Fruit fly (Drosophila melanogaster) whole organism, embryonic: Measurements from ENCODE around the gene rno.
A peak's percentile ranks its signal among the peaks of the same experiment; 100 is the strongest.

Experiments used
- CG10366 ChIP-seq: fragments of 200-800 bp; sonication (Bioruptor generic); IDR thresholded peaks from 2 replicates; pipeline ENCODE4 v1.3.6; 2022; ENCODE audit warnings: missing biosample characterization, missing genetic modification characterization
- CG10959 ChIP-seq: fragments of 200-800 bp; sonication (Bioruptor generic); IDR thresholded peaks from 2 replicates; pipeline ENCODE4 v1.3.6; 2022; ENCODE audit warnings: missing biosample characterization, missing genetic modification characterization
- CG12769 ChIP-seq: fragments of 200-800 bp; sonication (Bioruptor generic); optimal IDR thresholded peaks from 2 replicates; lab custom pipeline; 2019; ENCODE audit warnings: missing biosample characterization, mild to moderate bottlenecking, missing genetic modification characterization, moderate library complexity
- CG13123 ChIP-seq: fragments of 200-800 bp; sonication (Bioruptor generic); optimal IDR thresholded peaks from 2 replicates; lab custom pipeline; 2016; ENCODE audit warnings: missing biosample characterization, missing genetic modification characterization
- CG14441 ChIP-seq: fragments of 200-800 bp; sonication (Bioruptor generic); IDR thresholded peaks from 2 replicates; pipeline ENCODE4 v1.3.6; 2022; ENCODE audit warnings: missing biosample characterization, missing genetic modification characterization
- CG14860 ChIP-seq: fragments of 200-800 bp; sonication (Bioruptor generic); IDR thresholded peaks from 3 replicates; pipeline ENCODE4 v1.3.6; 2022; ENCODE audit warnings: missing biosample characterization, missing genetic modification characterization; ENCODE audit not compliant: partially characterized antibody
- CG15073 ChIP-seq: fragments of 200-800 bp; sonication (Bioruptor generic); optimal IDR thresholded peaks from 2 replicates; lab custom pipeline; 2016; ENCODE audit warnings: missing biosample characterization, missing genetic modification characterization
- CG15479 ChIP-seq: fragments of 200-800 bp; sonication (Bioruptor generic); optimal IDR thresholded peaks from 3 replicates; lab custom pipeline; 2019; ENCODE audit warnings: missing biosample characterization, mild to moderate bottlenecking, missing genetic modification characterization, moderate library complexity
- CG1603 ChIP-seq: fragments of 200-800 bp; sonication (Bioruptor generic); optimal IDR thresholded peaks from 2 replicates; lab custom pipeline; 2019; ENCODE audit warnings: missing biosample characterization, mild to moderate bottlenecking, missing genetic modification characterization, moderate library complexity
- CG18764 ChIP-seq: fragments of 200-800 bp; sonication (Bioruptor generic); optimal IDR thresholded peaks from 3 replicates; lab custom pipeline; 2016; ENCODE audit warnings: missing biosample characterization, missing genetic modification characterization
- CG2129 ChIP-seq: fragments of 200-800 bp; sonication (Bioruptor generic); IDR thresholded peaks from 2 replicates; pipeline ENCODE4 v1.3.6; 2022; ENCODE audit warnings: missing biosample characterization, missing genetic modification characterization; ENCODE audit not compliant: partially characterized antibody
- CG2712 ChIP-seq: fragments of 200-800 bp; optimal IDR thresholded peaks from 3 replicates; lab custom pipeline; 2019; ENCODE audit warnings: missing biosample characterization, mild to moderate bottlenecking, missing genetic modification characterization, moderate library complexity
- CG30431 ChIP-seq: fragments of 200-800 bp; sonication (Bioruptor generic); optimal IDR thresholded peaks from 2 replicates; lab custom pipeline; 2017; ENCODE audit warnings: missing biosample characterization, missing genetic modification characterization
- CG3163 ChIP-seq: fragments of 200-800 bp; sonication (Bioruptor generic); optimal IDR thresholded peaks from 3 replicates; lab custom pipeline; 2016; ENCODE audit warnings: missing biosample characterization, missing genetic modification characterization
- CG33557 ChIP-seq: fragments of 200-800 bp; sonication (Bioruptor generic); optimal IDR thresholded peaks from 2 replicates; lab custom pipeline; 2019; ENCODE audit warnings: missing biosample characterization, mild to moderate bottlenecking, missing genetic modification characterization, moderate library complexity
- CG4617 ChIP-seq: fragments of 200-800 bp; sonication (Bioruptor generic); optimal IDR thresholded peaks from 3 replicates; lab custom pipeline; 2016; ENCODE audit warnings: missing biosample characterization, missing genetic modification characterization, borderline replicate concordance
- CG6175 ChIP-seq: fragments of 200-800 bp; sonication (Bioruptor generic); IDR thresholded peaks from 3 replicates; pipeline ENCODE4 v1.3.6; 2022; ENCODE audit warnings: missing biosample characterization, missing genetic modification characterization
- CG9817 ChIP-seq: fragments of 200-800 bp; sonication (Bioruptor generic); optimal IDR thresholded peaks from 2 replicates; lab custom pipeline; 2018; ENCODE audit warnings: missing biosample characterization, mild to moderate bottlenecking, missing genetic modification characterization, moderate library complexity
- D19B ChIP-seq: fragments of 200-800 bp; sonication (Bioruptor generic); optimal IDR thresholded peaks from 2 replicates; lab custom pipeline; 2017; ENCODE audit warnings: missing biosample characterization, mild to moderate bottlenecking, missing genetic modification characterization
- Elba2 ChIP-seq: fragments of 200-800 bp; sonication (Bioruptor generic); optimal IDR thresholded peaks from 3 replicates; lab custom pipeline; 2016; ENCODE audit warnings: missing biosample characterization, missing genetic modification characterization
- Fer2 ChIP-seq: fragments of 200-800 bp; sonication (Bioruptor generic); optimal IDR thresholded peaks from 2 replicates; lab custom pipeline; 2018; ENCODE audit warnings: missing biosample characterization, mild to moderate bottlenecking, missing genetic modification characterization, moderate library complexity
- HLH4C ChIP-seq: fragments of 200-800 bp; sonication (Bioruptor generic); IDR thresholded peaks from 3 replicates; pipeline ENCODE4 v1.3.6; 2022; ENCODE audit warnings: missing biosample characterization, missing genetic modification characterization; ENCODE audit not compliant: partially characterized antibody
- Hmr ChIP-seq: fragments of 200-800 bp; sonication (Bioruptor generic); optimal IDR thresholded peaks from 3 replicates; lab custom pipeline; 2017; ENCODE audit warnings: mild to moderate bottlenecking, missing biosample characterization, missing genetic modification reagents, missing genetic modification characterization
- Lim3 ChIP-seq: fragments of 200-800 bp; sonication (Bioruptor generic); IDR thresholded peaks from 2 replicates; pipeline ENCODE4 v1.3.6; 2022; ENCODE audit warnings: missing biosample characterization, missing genetic modification characterization
- MBD-R2 ChIP-seq: fragments of 200-800 bp; sonication (Bioruptor generic); IDR thresholded peaks from 2 replicates; pipeline ENCODE4 v1.3.6; 2022; ENCODE audit warnings: missing biosample characterization, missing genetic modification characterization
- Mad ChIP-seq: fragments of 200-800 bp; sonication (Bioruptor generic); optimal IDR thresholded peaks from 2 replicates; lab custom pipeline; 2016; ENCODE audit warnings: missing biosample characterization, missing genetic modification characterization
- Oaz ChIP-seq: fragments of 200-800 bp; sonication (Bioruptor generic); IDR thresholded peaks from 2 replicates; pipeline ENCODE4 v1.3.6; 2022; ENCODE audit warnings: missing biosample characterization, missing genetic modification characterization
- Ptx1 ChIP-seq: fragments of 200-800 bp; sonication (Bioruptor generic); IDR thresholded peaks from 2 replicates; pipeline ENCODE4 v1.3.6; 2022; ENCODE audit warnings: missing biosample characterization, missing genetic modification characterization
- Stat92E ChIP-seq, 3 experiments: fragments of >200 bp in 2 of 3; fragments of 200-800 bp in 1 of 3; sonication (Bioruptor generic) in 1 of 3; optimal IDR thresholded peaks; 2 replicates each; lab custom pipeline; 2017 to 2019; ENCODE audit warnings: missing biosample characterization in 3 of 3, missing genetic modification characterization in 3 of 3, mild to moderate bottlenecking in 1 of 3, moderate library complexity in 1 of 3
- bsh ChIP-seq, 2 experiments: fragments of 200-800 bp; sonication (Bioruptor generic); optimal IDR thresholded peaks; 2 replicates each; lab custom pipeline; 2017 to 2018; ENCODE audit warnings: mild to moderate bottlenecking in 2 of 2, missing biosample characterization in 2 of 2, missing genetic modification characterization in 2 of 2, moderate library complexity in 1 of 2
- cas ChIP-seq: fragments of 200-800 bp; sonication (Bioruptor generic); IDR thresholded peaks from 2 replicates; pipeline ENCODE4 v1.3.6; 2022; ENCODE audit warnings: missing biosample characterization, missing genetic modification characterization
- croc ChIP-seq: fragments of 200-800 bp; sonication (Bioruptor generic); conservative IDR thresholded peaks from 3 replicates; pipeline ENCODE4 v1.3.6; 2022; ENCODE audit warnings: missing biosample characterization, missing genetic modification characterization
- ewg ChIP-seq: fragments of 200-800 bp; sonication (Bioruptor generic); optimal IDR thresholded peaks from 3 replicates; lab custom pipeline; 2017; ENCODE audit warnings: mild to moderate bottlenecking, missing biosample characterization, missing genetic modification reagents, missing genetic modification characterization
- eyg ChIP-seq: fragments of 200-800 bp; sonication (Bioruptor generic); optimal IDR thresholded peaks from 3 replicates; lab custom pipeline; 2016; ENCODE audit warnings: missing biosample characterization, missing genetic modification characterization
- gt ChIP-seq: fragments of 200-800 bp; sonication (Bioruptor generic); IDR thresholded peaks from 2 replicates; pipeline ENCODE4 v1.3.6; 2022; ENCODE audit warnings: missing biosample characterization, missing genetic modification characterization
- hth ChIP-seq: fragments of >200 bp; optimal IDR thresholded peaks from 2 replicates; lab custom pipeline; 2017; ENCODE audit warnings: inconsistent platforms
- insv ChIP-seq, 2 experiments: fragments of 200-800 bp; sonication (Bioruptor generic); optimal IDR thresholded peaks; 3 replicates each; lab custom pipeline; 2016 to 2018; ENCODE audit warnings: missing biosample characterization in 2 of 2, missing genetic modification characterization in 2 of 2
- mirr ChIP-seq: fragments of 200-800 bp; sonication (Bioruptor generic); optimal IDR thresholded peaks from 3 replicates; lab custom pipeline; 2018; ENCODE audit warnings: missing biosample characterization, mild to moderate bottlenecking, missing genetic modification characterization
- onecut ChIP-seq: fragments of 200-800 bp; sonication (Bioruptor generic); IDR thresholded peaks from 2 replicates; pipeline ENCODE4 v1.3.6; 2022; ENCODE audit warnings: missing biosample characterization, missing genetic modification characterization
- org-1 ChIP-seq: fragments of 200-800 bp; sonication (Bioruptor generic); optimal IDR thresholded peaks from 2 replicates; lab custom pipeline; 2017; ENCODE audit warnings: missing biosample characterization, missing genetic modification characterization
- pfk ChIP-seq: fragments of 200-800 bp; sonication (Bioruptor generic); optimal IDR thresholded peaks from 2 replicates; lab custom pipeline; 2018; ENCODE audit warnings: missing biosample characterization, mild to moderate bottlenecking, missing genetic modification characterization, moderate library complexity
- phol ChIP-seq: fragments of 200-800 bp; sonication (Bioruptor generic); optimal IDR thresholded peaks from 3 replicates; lab custom pipeline; 2018; ENCODE audit warnings: missing biosample characterization, mild to moderate bottlenecking, missing genetic modification characterization, moderate library complexity
- row ChIP-seq: fragments of 200-800 bp; sonication (Bioruptor generic); IDR thresholded peaks from 3 replicates; pipeline ENCODE4 v1.3.6; 2022; ENCODE audit warnings: missing biosample characterization, missing genetic modification characterization
- schlank ChIP-seq: fragments of 200-800 bp; sonication (Bioruptor generic); optimal IDR thresholded peaks from 2 replicates; lab custom pipeline; 2018; ENCODE audit warnings: missing biosample characterization, mild to moderate bottlenecking, missing genetic modification characterization
- sens-2 ChIP-seq: fragments of 200-800 bp; sonication (Bioruptor generic); IDR thresholded peaks from 2 replicates; pipeline ENCODE4 v1.3.6; 2022; ENCODE audit warnings: missing biosample characterization, missing genetic modification characterization
- slp2 ChIP-seq: fragments of 200-800 bp; sonication (Bioruptor generic); optimal IDR thresholded peaks from 2 replicates; lab custom pipeline; 2016; ENCODE audit warnings: missing biosample characterization, missing genetic modification characterization
- ssp ChIP-seq: fragments of 200-800 bp; sonication (Bioruptor generic); IDR thresholded peaks from 2 replicates; pipeline ENCODE4 v1.3.6; 2022; ENCODE audit warnings: missing biosample characterization, missing genetic modification characterization
- stwl ChIP-seq: fragments of 200-800 bp; sonication (Bioruptor generic); optimal IDR thresholded peaks from 3 replicates; lab custom pipeline; 2018; ENCODE audit warnings: missing biosample characterization, mild to moderate bottlenecking, missing genetic modification characterization, moderate library complexity
- tll ChIP-seq, 2 experiments: fragments of 200-800 bp in 1 of 2; fragments of >200 bp in 1 of 2; sonication (Bioruptor generic) in 1 of 2; optimal IDR thresholded peaks; 2 replicates each; lab custom pipeline; 2017 to 2019; ENCODE audit warnings: missing biosample characterization in 2 of 2, missing genetic modification characterization in 2 of 2, mild to moderate bottlenecking in 1 of 2, moderate library complexity in 1 of 2
- wor ChIP-seq: fragments of 200-800 bp; sonication (Bioruptor generic); IDR thresholded peaks from 2 replicates; pipeline ENCODE4 v1.3.6; 2022; ENCODE audit warnings: missing biosample characterization, missing genetic modification characterization

The rno gene

DNA sequence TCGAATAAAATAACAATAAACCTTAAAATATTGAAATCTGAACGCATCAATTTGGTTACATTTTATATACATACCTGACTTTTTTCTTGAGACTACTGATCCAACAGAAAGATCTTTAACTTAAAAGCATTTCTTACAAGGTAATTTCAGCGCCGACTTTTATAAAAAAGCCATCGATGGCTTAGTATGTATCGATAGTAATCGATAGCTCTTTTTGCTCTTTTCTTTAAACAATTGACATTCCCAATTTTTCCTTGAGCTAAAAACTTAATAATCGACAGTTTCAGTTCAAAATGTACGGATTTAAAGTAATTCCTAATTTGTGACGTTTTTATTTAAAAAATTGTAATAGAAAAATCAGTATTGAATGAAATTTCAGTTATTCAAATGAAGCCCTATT lies 25.1 kb downstream of the rno start (continued):
- TF ChIP-seq wor (GFP tag; lab: Robert Waterston, UW): no peak
- TF ChIP-seq pfk (GFP tag; lab: Kevin White, UChicago): no peak
- no peak for TF ChIP-seq schlank (tag; lab: Kevin White, UChicago)
- no peak for TF ChIP-seq bsh (GFP tag; optimal IDR thresholded peaks at IDR 0.05; lab: Kevin White, UChicago)
- TF ChIP-seq CG4617 (GFP tag; lab: Kevin White, UChicago): no peak
- TF ChIP-seq HLH4C (GFP tag; lab: Robert Waterston, UW): peak; percentile 91
- no peak for TF ChIP-seq Fer2 (tag; lab: Kevin White, UChicago)
- TF ChIP-seq CG15073: no peak
- TF ChIP-seq CG2712 (tag; lab: Kevin White, UChicago): peak; percentile 3
- no peak for TF ChIP-seq Ptx1
- TF ChIP-seq CG14441 (GFP tag; lab: Robert Waterston, UW): no peak
- no peak for TF ChIP-seq CG18764 (GFP tag; lab: Kevin White, UChicago)
- TF ChIP-seq cas: no peak
- TF ChIP-seq gt: no peak
- no peak for TF ChIP-seq croc (GFP tag; lab: Robert Waterston, UW)
- TF ChIP-seq CG2129: peak; percentile 68
- TF ChIP-seq CG14860 (GFP tag; lab: Robert Waterston, UW): peak; percentile 85
- TF ChIP-seq CG9817 (tag; lab: Kevin White, UChicago): no peak
- TF ChIP-seq CG10959: no peak
- no peak for TF ChIP-seq phol (tag; lab: Kevin White, UChicago)

DNA sequence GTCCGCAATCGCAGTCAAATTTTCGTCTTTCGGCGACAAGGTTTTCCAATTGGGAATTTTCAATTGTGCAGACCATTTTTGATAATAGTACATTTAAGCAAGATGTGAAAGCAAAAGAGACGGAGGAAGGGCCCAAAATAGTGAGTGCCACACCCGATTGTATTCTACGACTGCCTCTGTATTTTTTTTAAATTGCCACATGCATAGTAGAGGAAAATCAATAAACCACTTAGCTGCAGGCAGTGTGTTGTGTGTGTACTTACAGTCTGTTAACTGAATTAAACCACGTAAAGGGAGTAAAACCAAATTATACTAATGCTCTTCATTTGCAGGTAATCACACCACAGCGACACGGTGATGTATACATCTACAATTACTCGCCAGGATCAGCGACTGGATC lies 27.8 kb downstream of the rno start:
- TF ChIP-seq MBD-R2 (GFP tag; lab: Robert Waterston, UW): 0 out of 2 replicates have a peak, but pooled peaks have one; percentile 21
- TF ChIP-seq row: no peak
- no peak for TF ChIP-seq stwl (tag; lab: Kevin White, UChicago)
- peak; percentile 90 for TF ChIP-seq onecut (GFP tag; lab: Robert Waterston, UW)
- TF ChIP-seq ewg (GFP tag; lab: Kevin White, UChicago): no peak
- TF ChIP-seq CG3163 (GFP tag; lab: Kevin White, UChicago): no peak
- TF ChIP-seq CG1603 (tag; lab: Kevin White, UChicago): no peak
- no peak for TF ChIP-seq eyg (GFP tag; lab: Kevin White, UChicago)
- TF ChIP-seq Oaz: no peak
- TF ChIP-seq CG15479 (GFP tag; lab: Kevin White, UChicago): no peak
- peak in 1 of 2 experiments; percentile 77 for TF ChIP-seq insv (GFP tag; optimal IDR thresholded peaks at IDR 0.05; lab: Kevin White, UChicago)
- peak; percentile 17 for TF ChIP-seq Elba2 (GFP tag; lab: Kevin White, UChicago)

DNA sequence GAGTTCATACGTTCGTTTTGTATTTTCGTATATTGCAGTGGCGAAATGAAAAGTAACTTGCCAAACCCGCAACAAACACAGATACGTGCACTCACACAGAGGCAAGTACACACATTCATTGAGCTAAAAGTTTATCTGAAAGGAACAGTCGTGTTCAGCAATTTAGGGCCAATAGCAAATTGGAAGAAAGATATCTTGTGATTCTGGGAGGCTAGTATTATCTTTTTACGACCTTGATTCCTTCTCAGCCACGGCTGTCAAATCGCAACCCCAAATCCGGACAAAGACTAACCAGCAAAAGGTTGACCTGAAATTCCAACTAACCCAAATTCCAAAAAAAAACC lies 32.8 kb downstream of the rno start:
- no peak for TF ChIP-seq CG30431
- TF ChIP-seq CG13123 (GFP tag; lab: Kevin White, UChicago): no peak
- no peak for TF ChIP-seq slp2 (GFP tag; lab: Kevin White, UChicago)
- TF ChIP-seq sens-2: no peak
- 0 out of 3 replicates have a peak, but pooled peaks have one; percentile 2 for TF ChIP-seq row
- no peak for TF ChIP-seq Lim3 (GFP tag; lab: Robert Waterston, UW)
- no peak for TF ChIP-seq ssp
- TF ChIP-seq org-1 (GFP tag; lab: Kevin White, UChicago): no peak
- TF ChIP-seq Hmr: no peak
- TF ChIP-seq D19B (GFP tag; lab: Kevin White, UChicago): no peak
- no peak for TF ChIP-seq mirr
- TF ChIP-seq CG10366: no peak
- no peak for TF ChIP-seq stwl (tag; lab: Kevin White, UChicago)
- no peak for TF ChIP-seq CG15073
- no peak for TF ChIP-seq hth (lab: Kevin White, UChicago)
- TF ChIP-seq CG6175 (GFP tag; lab: Robert Waterston, UW): no peak
- no peak for TF ChIP-seq Stat92E (GFP tag; optimal IDR thresholded peaks at IDR 0.05; lab: Kevin White, UChicago)
- TF ChIP-seq Mad (GFP tag; lab: Kevin White, UChicago): no peak
- no peak for TF ChIP-seq CG33557 (GFP tag; lab: Kevin White, UChicago)
- TF ChIP-seq tll (GFP tag; optimal IDR thresholded peaks at IDR 0.05; lab: Kevin White, UChicago): no peak
- TF ChIP-seq CG12769: no peak
